Worm (Caenorhabditis elegans): ENCODE data around the gene srg-51.

srg-51 gene

DNA sequence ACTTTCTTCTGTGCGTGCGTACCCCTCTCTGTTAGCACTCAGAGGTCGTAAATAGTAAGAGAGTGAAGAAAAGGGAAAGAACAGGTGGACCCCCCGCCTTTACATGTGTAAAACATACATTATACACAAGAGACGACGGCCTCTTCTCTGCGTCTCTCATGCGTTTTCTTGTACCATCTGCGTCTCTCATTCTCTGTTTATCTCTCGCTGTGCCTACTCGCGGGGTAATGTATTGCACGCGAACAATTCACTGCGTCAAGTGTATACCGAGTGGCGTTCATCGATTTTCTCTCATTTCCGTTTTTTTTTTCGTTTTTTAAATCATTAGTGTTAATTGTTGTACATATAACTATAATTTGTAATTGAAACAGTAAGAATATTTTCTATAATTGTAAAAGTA, 33.5 kb downstream of the srg-51 start:
- TF ChIP-seq sup-37 (GFP tag; optimal IDR thresholded peaks at IDR 0.05) (no peak), ets-5 (GFP tag; IDR thresholded peaks at IDR 0.05) (no peak), ztf-11 (tag; optimal IDR thresholded peaks at IDR 0.05) (no peak), F16B12.6 (tag; optimal IDR thresholded peaks at IDR 0.05) (no peak), elt-2 (tag; optimal IDR thresholded peaks at IDR 0.05) (no peak), dpl-1 (GFP tag; optimal IDR thresholded peaks at IDR 0.05) (no peak), snu-23 (GFP tag; optimal IDR thresholded peaks at IDR 0.05) (no peak), ceh-8 (GFP tag; optimal IDR thresholded peaks at IDR 0.05) (no peak), blmp-1 (tag; optimal IDR thresholded peaks at IDR 0.05) (peak; percentile 18), mdl-1 (tag; optimal IDR thresholded peaks at IDR 0.05) (no peak), lin-35 (GFP tag; optimal IDR thresholded peaks at IDR 0.05) (no peak), unc-62 (GFP tag; optimal IDR thresholded peaks at IDR 0.05) (no peak), egl-13 (tag; optimal IDR thresholded peaks at IDR 0.05) (no peak), ceh-90 (tag; optimal IDR thresholded peaks at IDR 0.05) (no peak), nhr-47 (tag; optimal IDR thresholded peaks at IDR 0.05) (peak; percentile 14), egl-27 (tag; optimal IDR thresholded peaks at IDR 0.05) (no peak), nhr-85 (tag) (peak; percentile 48), unc-98 (GFP tag; IDR thresholded peaks at IDR 0.05) (no peak), alr-1 (tag; optimal IDR thresholded peaks at IDR 0.05; ENCODE audit: borderline replicate concordance) (no peak), tbx-2 (tag; optimal IDR thresholded peaks at IDR 0.05) (no peak), tlp-1 (tag; optimal IDR thresholded peaks at IDR 0.05) (no peak), nhr-20 (tag; optimal IDR thresholded peaks at IDR 0.05) (peak; percentile 4), efl-1 (optimal IDR thresholded peaks at IDR 0.05) (peak; percentile 28 to 46), efl-1 (GFP tag; optimal IDR thresholded peaks at IDR 0.05 in 1 of 2) (peak in 1 of 2 experiments; percentile 88), ceh-63 (GFP tag; optimal IDR thresholded peaks at IDR 0.05) (no peak), irx-1 (tag; optimal IDR thresholded peaks at IDR 0.05) (no peak), swsn-7 (tag; optimal IDR thresholded peaks at IDR 0.05) (peak; percentile 14), rnt-1 (tag; optimal IDR thresholded peaks at IDR 0.05) (no peak), mab-9 (GFP tag; IDR thresholded peaks at IDR 0.05) (no peak), lin-13 (GFP tag; optimal IDR thresholded peaks at IDR 0.05) (peak; percentile 25), ces-1 (GFP tag; optimal IDR thresholded peaks at IDR 0.05) (no peak), nhr-28 (tag; optimal IDR thresholded peaks at IDR 0.05) (no peak), nhr-84 (tag; optimal IDR thresholded peaks at IDR 0.05) (no peak), isw-1 (GFP tag; IDR thresholded peaks at IDR 0.05) (no peak), skn-1 (tag; optimal IDR thresholded peaks at IDR 0.05) (no peak), C16A3.4 (tag; optimal IDR thresholded peaks at IDR 0.05) (no peak), lir-3 (tag; optimal IDR thresholded peaks at IDR 0.05; ENCODE audit: poor library complexity) (no peak), sptf-1 (tag; optimal IDR thresholded peaks at IDR 0.05) (no peak), efl-3 (GFP tag; optimal IDR thresholded peaks at IDR 0.05) (no peak), elt-3 (tag; optimal IDR thresholded peaks at IDR 0.05) (no peak), nhr-76 (tag; optimal IDR thresholded peaks at IDR 0.05) (no peak), snpc-4 (tag; optimal IDR thresholded peaks at IDR 0.05) (no peak), C04F5.9 (tag; optimal IDR thresholded peaks at IDR 0.05) (no peak), pag-3 (tag; optimal IDR thresholded peaks at IDR 0.05; ENCODE audit: borderline replicate concordance, insufficient read depth) (no peak), nhr-77 (tag; optimal IDR thresholded peaks at IDR 0.05) (no peak), grh-1 (GFP tag; IDR thresholded peaks at IDR 0.05) (no peak), ceh-82 (tag; optimal IDR thresholded peaks at IDR 0.05) (no peak), Y116A8C.19 (tag; optimal IDR thresholded peaks at IDR 0.05; ENCODE audit: borderline replicate concordance) (no peak), dsc-1 (tag; optimal IDR thresholded peaks at IDR 0.05) (no peak)

Data from whole organism, L1 larva.